Worm (Caenorhabditis elegans) whole organism, L4 larva: ENCODE data around the gene C02H6.3.
A peak's percentile ranks its signal among the peaks of the same experiment; 100 is the strongest.

Source experiments
- Y5F2A.4 ChIP-seq: fragments of 200-800 bp; sonication (Bioruptor generic); optimal IDR thresholded peaks from 2 replicates; lab custom pipeline; 2018; ENCODE audit warnings: mild to moderate bottlenecking, missing genetic modification characterization, missing compliant biosample characterization
- ama-1 ChIP-seq: fragments of 150-350 bp; optimal IDR thresholded peaks from 2 replicates; lab custom pipeline; 2014; ENCODE audit warnings: inconsistent platforms, mixed read lengths
- arid-1 ChIP-seq: fragments of 200-800 bp; sonication (Bioruptor generic); conservative IDR thresholded peaks from 2 replicates; pipeline ENCODE4 v1.3.6; 2022; ENCODE audit warnings: missing genetic modification reagents, missing genetic modification characterization, missing compliant biosample characterization
- attf-4 ChIP-seq: sonication (generic microtip); optimal IDR thresholded peaks from 3 replicates; lab custom pipeline; 2017; ENCODE audit warnings: missing biosample characterization, missing genetic modification characterization
- ceh-20 ChIP-seq: fragments of 200-800 bp; sonication (Bioruptor generic); IDR thresholded peaks from 2 replicates; pipeline ENCODE4 v1.3.6; 2022; ENCODE audit warnings: missing genetic modification reagents, missing genetic modification characterization, missing compliant biosample characterization
- ceh-32 ChIP-seq: sonication (generic microtip); optimal IDR thresholded peaks from 2 replicates; lab custom pipeline; 2016; ENCODE audit warnings: mild to moderate bottlenecking, missing genetic modification characterization, missing compliant biosample characterization; ENCODE audit not compliant: poor library complexity
- ceh-44 ChIP-seq: fragments of 200-800 bp; sonication (Bioruptor generic); IDR thresholded peaks from 2 replicates; pipeline ENCODE4 v1.3.6; 2022; ENCODE audit warnings: missing genetic modification reagents, missing genetic modification characterization, missing compliant biosample characterization
- cey-2 ChIP-seq: sonication (generic microtip); optimal IDR thresholded peaks from 3 replicates; lab custom pipeline; 2017; ENCODE audit warnings: missing genetic modification characterization, mild to moderate bottlenecking, missing compliant biosample characterization, antibody characterized with exemption, borderline replicate concordance; ENCODE audit not compliant: insufficient read depth
- daf-16 ChIP-seq, 3 experiments: sonication (generic microtip); optimal IDR thresholded peaks; 2 replicates each; lab custom pipeline; 2016 to 2017; ENCODE audit warnings: missing genetic modification characterization in 3 of 3, missing genetic modification reagents in 3 of 3, mild to moderate bottlenecking in 2 of 3, missing compliant biosample characterization in 2 of 3, missing biosample characterization in 1 of 3, moderate library complexity in 1 of 3
- dmd-6 ChIP-seq: fragments of 200-800 bp; sonication (Bioruptor generic); IDR thresholded peaks from 2 replicates; pipeline ENCODE4 v1.3.6; 2022; ENCODE audit warnings: missing genetic modification reagents, missing genetic modification characterization, missing compliant biosample characterization
- dmd-8 ChIP-seq: fragments of 200-800 bp; sonication (Bioruptor generic); IDR thresholded peaks from 2 replicates; pipeline ENCODE4 v1.3.6; 2022; ENCODE audit warnings: missing genetic modification characterization, missing compliant biosample characterization
- duxl-1 ChIP-seq: sonication (generic microtip); optimal IDR thresholded peaks from 2 replicates; lab custom pipeline; 2016; ENCODE audit warnings: mild to moderate bottlenecking, missing genetic modification characterization, moderate library complexity, missing compliant biosample characterization; ENCODE audit not compliant: poor library complexity
- egl-43 ChIP-seq: fragments of 200-800 bp; sonication (Bioruptor generic); IDR thresholded peaks from 2 replicates; pipeline ENCODE4 v1.3.6; 2022; ENCODE audit warnings: missing genetic modification reagents, missing genetic modification characterization, missing compliant biosample characterization
- gei-8 ChIP-seq: fragments of 200-800 bp; sonication (Bioruptor generic); optimal IDR thresholded peaks from 2 replicates; lab custom pipeline; 2018; ENCODE audit warnings: mild to moderate bottlenecking, missing genetic modification characterization, missing compliant biosample characterization
- hif-1 ChIP-seq, 2 experiments: sonication (generic microtip); optimal IDR thresholded peaks; 2 replicates each; lab custom pipeline; 2016 to 2017; ENCODE audit warnings: missing compliant biosample characterization in 2 of 2, missing genetic modification characterization in 2 of 2, missing genetic modification reagents in 2 of 2, missing genotype in 2 of 2, mild to moderate bottlenecking in 1 of 2
- hlh-30 ChIP-seq: sonication (generic microtip); optimal IDR thresholded peaks from 2 replicates; lab custom pipeline; 2017; ENCODE audit warnings: antibody characterized with exemption, mild to moderate bottlenecking, missing genetic modification characterization, missing compliant biosample characterization; ENCODE audit not compliant: insufficient read depth
- lim-7 ChIP-seq: fragments of 200-800 bp; sonication (Bioruptor generic); IDR thresholded peaks from 2 replicates; pipeline ENCODE4 v1.3.6; 2022; ENCODE audit warnings: missing genetic modification characterization, missing compliant biosample characterization
- lin-13 ChIP-seq: fragments of 150-350 bp; optimal IDR thresholded peaks from 2 replicates; lab custom pipeline; 2014; ENCODE audit warnings: missing biosample characterization, missing genetic modification reagents, missing genetic modification characterization
- lsy-2 ChIP-seq, 2 experiments: fragments of 150-350 bp in 1 of 2; sonication (generic microtip) in 1 of 2; optimal IDR thresholded peaks; 2 replicates each; lab custom pipeline; 2014 to 2017; ENCODE audit warnings: missing biosample characterization in 2 of 2, missing genetic modification characterization in 2 of 2
- madf-5 ChIP-seq, 2 experiments: fragments of 200-800 bp; sonication (Bioruptor generic); IDR thresholded peaks; 2 replicates each; pipeline ENCODE4 v1.3.6; 2022; ENCODE audit warnings: missing compliant biosample characterization in 2 of 2, missing genetic modification characterization in 2 of 2
- mdl-1 ChIP-seq, 2 experiments: fragments of 150-350 bp in 1 of 2; sonication (generic microtip) in 1 of 2; optimal IDR thresholded peaks; 2 replicates each; lab custom pipeline; 2014 to 2017; ENCODE audit warnings: missing biosample characterization in 2 of 2, missing genetic modification characterization in 2 of 2
- mdt-29 ChIP-seq: fragments of 200-800 bp; sonication (Bioruptor generic); IDR thresholded peaks from 2 replicates; pipeline ENCODE4 v1.3.6; 2022; ENCODE audit warnings: missing genetic modification reagents, missing genetic modification characterization, missing compliant biosample characterization
- mep-1 ChIP-seq: fragments of 150-350 bp; sonication (generic microtip); optimal IDR thresholded peaks from 3 replicates; lab custom pipeline; 2014; ENCODE audit warnings: missing biosample characterization, missing genetic modification characterization
- mes-2 ChIP-seq: sonication (generic microtip); optimal IDR thresholded peaks from 2 replicates; lab custom pipeline; 2016; ENCODE audit warnings: missing genotype, mild to moderate bottlenecking, missing genetic modification characterization, missing compliant biosample characterization; ENCODE audit not compliant: poor library complexity, severe bottlenecking
- mxl-2 ChIP-seq: fragments of 200-800 bp; sonication (Bioruptor generic); conservative IDR thresholded peaks from 2 replicates; pipeline ENCODE4 v1.3.6; 2022; ENCODE audit warnings: missing genetic modification reagents, missing genetic modification characterization, missing compliant biosample characterization
- mxl-3 ChIP-seq: fragments of 200-800 bp; sonication (Bioruptor generic); optimal IDR thresholded peaks from 2 replicates; lab custom pipeline; 2018; ENCODE audit warnings: mild to moderate bottlenecking, missing genetic modification characterization, missing compliant biosample characterization
- nhr-10 ChIP-seq: fragments of 150-350 bp; optimal IDR thresholded peaks from 2 replicates; lab custom pipeline; 2014; ENCODE audit warnings: missing biosample characterization, missing genetic modification characterization
- nhr-111 ChIP-seq: fragments of 200-800 bp; sonication (Bioruptor generic); optimal IDR thresholded peaks from 2 replicates; lab custom pipeline; 2018; ENCODE audit warnings: mild to moderate bottlenecking, missing genetic modification characterization, missing compliant biosample characterization
- nhr-41 ChIP-seq: fragments of 200-800 bp; sonication (Bioruptor generic); IDR thresholded peaks from 2 replicates; pipeline ENCODE4 v1.3.6; 2022; ENCODE audit warnings: missing genetic modification reagents, missing genetic modification characterization, missing compliant biosample characterization
- nhr-48 ChIP-seq: sonication (generic microtip); optimal IDR thresholded peaks from 2 replicates; lab custom pipeline; 2016; ENCODE audit warnings: mild to moderate bottlenecking, missing genetic modification characterization, missing compliant biosample characterization
- nhr-76 ChIP-seq: fragments of 150-350 bp; optimal IDR thresholded peaks from 2 replicates; lab custom pipeline; 2014; ENCODE audit warnings: missing biosample characterization, missing genetic modification characterization
- pha-4 ChIP-seq, 2 experiments: fragments of 150-350 bp in 1 of 2; fragments of 200-800 bp in 1 of 2; sonication (Bioruptor generic) in 1 of 2; IDR thresholded peaks in 1 of 2; optimal IDR thresholded peaks in 1 of 2; 2 replicates each; pipeline versions ENCODE4 v1.3.6 to Lab custom; 2014 to 2022; ENCODE audit warnings: missing genetic modification characterization in 2 of 2, missing genetic modification reagents in 2 of 2, missing biosample characterization in 1 of 2, missing compliant biosample characterization in 1 of 2
- php-3 ChIP-seq: fragments of 200-800 bp; sonication (Bioruptor generic); IDR thresholded peaks from 2 replicates; pipeline ENCODE4 v1.3.6; 2022; ENCODE audit warnings: missing genetic modification reagents, missing genetic modification characterization, missing compliant biosample characterization
- sdz-12 ChIP-seq: fragments of 200-800 bp; sonication (Bioruptor generic); optimal IDR thresholded peaks from 2 replicates; lab custom pipeline; 2018; ENCODE audit warnings: mild to moderate bottlenecking, missing genetic modification characterization, missing compliant biosample characterization
- set-16 ChIP-seq: fragments of 200-800 bp; sonication (Bioruptor generic); IDR thresholded peaks from 2 replicates; pipeline ENCODE4 v1.3.6; 2022; ENCODE audit warnings: missing genetic modification reagents, missing genetic modification characterization, missing compliant biosample characterization
- snpc-4 ChIP-seq: fragments of 150-350 bp; optimal IDR thresholded peaks from 2 replicates; lab custom pipeline; 2014; ENCODE audit warnings: missing biosample characterization, missing genetic modification characterization
- tra-1 ChIP-seq: fragments of 200-800 bp; sonication (Bioruptor generic); IDR thresholded peaks from 2 replicates; pipeline ENCODE4 v1.3.6; 2022; ENCODE audit warnings: missing genetic modification reagents, missing genetic modification characterization, missing compliant biosample characterization
- unc-39 ChIP-seq: sonication (generic microtip); optimal IDR thresholded peaks from 2 replicates; lab custom pipeline; 2017; ENCODE audit warnings: missing biosample characterization, missing genetic modification characterization
- unc-62 ChIP-seq, 3 experiments: fragments of 150-350 bp in 1 of 3; sonication (generic microtip); optimal IDR thresholded peaks in 2 of 3; peaks in 1 of 3; 1 replicate in 1 of 3; 2 replicates in 2 of 3; lab custom pipeline; 2014 to 2017; ENCODE audit warnings: missing biosample characterization in 3 of 3, missing genetic modification characterization in 3 of 3, missing genetic modification reagents in 3 of 3, missing genotype in 1 of 3
- vab-7 ChIP-seq: fragments of 200-800 bp; sonication (Bioruptor generic); IDR thresholded peaks from 2 replicates; pipeline ENCODE4 v1.3.6; 2022; ENCODE audit warnings: missing genetic modification reagents, missing genetic modification characterization, missing compliant biosample characterization
- zag-1 ChIP-seq: fragments of 150-350 bp; optimal IDR thresholded peaks from 2 replicates; lab custom pipeline; 2014; ENCODE audit warnings: missing biosample characterization, missing genetic modification characterization
- zfp-2 ChIP-seq: sonication (generic microtip); optimal IDR thresholded peaks from 2 replicates; lab custom pipeline; 2016; ENCODE audit warnings: mild to moderate bottlenecking, missing genetic modification characterization, missing compliant biosample characterization
- zip-11 ChIP-seq: fragments of 200-800 bp; sonication (Bioruptor generic); IDR thresholded peaks from 2 replicates; pipeline ENCODE4 v1.3.6; 2022; ENCODE audit warnings: missing genetic modification characterization, missing compliant biosample characterization

C02H6.3 gene

DNA sequence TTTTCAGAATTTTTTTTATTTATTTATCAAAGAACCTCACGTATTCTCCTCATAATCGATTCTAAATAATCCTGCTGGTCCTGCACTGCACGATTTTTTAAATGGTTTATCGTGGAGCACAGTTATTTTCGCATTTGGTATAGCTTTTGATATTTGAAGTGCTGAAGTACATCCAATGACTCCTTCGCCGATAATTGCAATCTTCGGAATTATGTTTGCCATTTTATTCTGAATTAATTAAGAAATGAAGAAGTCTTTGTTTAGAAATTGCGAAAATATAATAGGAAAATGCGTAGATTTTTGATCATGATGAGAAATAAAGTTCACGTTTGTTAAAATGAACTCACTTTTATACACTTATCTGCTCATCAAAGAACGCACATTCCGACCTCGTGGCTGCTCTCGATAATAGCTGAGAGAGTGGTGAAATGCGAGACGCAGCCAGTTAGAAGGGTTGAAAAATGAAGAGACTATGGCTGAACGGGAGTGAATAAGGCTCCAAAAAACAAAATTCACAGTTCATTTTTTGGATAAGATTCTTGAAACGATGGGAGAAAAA is 47.2 kb upstream of the C02H6.3 start (continued):
- TF ChIP-seq mxl-3 (GFP tag; lab: Kevin White, UChicago) (peak; percentile 63), ceh-32 (tag; lab: Kevin White, UChicago) (no peak), lim-7 (no peak), nhr-111 (no peak), nhr-76 (tag; lab: Kevin White, UChicago) (no peak), madf-5 (GFP tag; IDR thresholded peaks at IDR 0.05; lab: Robert Waterston, UW) (no peak), ama-1 (lab: Kevin White, UChicago) (peak; percentile 78), unc-39 (no peak), lin-13 (GFP tag; lab: Kevin White, UChicago) (no peak), snpc-4 (tag; lab: Kevin White, UChicago) (no peak), pha-4 (GFP tag; IDR thresholded peaks at IDR 0.05; lab: Robert Waterston, UW) (no peak), pha-4 (tag; optimal IDR thresholded peaks at IDR 0.05; lab: Kevin White, UChicago) (peak; percentile 2), tra-1 (no peak; the same call in 1 of the 2 replicates), Y5F2A.4 (no peak), gei-8 (GFP tag; lab: Kevin White, UChicago) (no peak), vab-7 (GFP tag; lab: Robert Waterston, UW) (no peak), mdl-1 (tag; optimal IDR thresholded peaks at IDR 0.05; lab: Kevin White, UChicago) (peak in 1 of 2 experiments; percentile 89), unc-62 (GFP tag; optimal IDR thresholded peaks at IDR 0.05 in 1 of 2; lab: Kevin White, UChicago) (peak in 1 of 2 experiments; percentile 78), unc-62 (tag; optimal IDR thresholded peaks at IDR 0.05; lab: Kevin White, UChicago) (no peak), attf-4 (tag; lab: Kevin White, UChicago) (no peak), nhr-41 (GFP tag; lab: Robert Waterston, UW) (no peak), dmd-8 (GFP tag; lab: Robert Waterston, UW) (no peak), set-16 (GFP tag; lab: Robert Waterston, UW) (no peak), nhr-10 (tag; lab: Kevin White, UChicago) (no peak), dmd-6 (GFP tag; lab: Robert Waterston, UW) (peak; percentile 78), hif-1 (tag; optimal IDR thresholded peaks at IDR 0.05; lab: Kevin White, UChicago) (peak in 1 of 2 experiments; percentile 10)

DNA sequence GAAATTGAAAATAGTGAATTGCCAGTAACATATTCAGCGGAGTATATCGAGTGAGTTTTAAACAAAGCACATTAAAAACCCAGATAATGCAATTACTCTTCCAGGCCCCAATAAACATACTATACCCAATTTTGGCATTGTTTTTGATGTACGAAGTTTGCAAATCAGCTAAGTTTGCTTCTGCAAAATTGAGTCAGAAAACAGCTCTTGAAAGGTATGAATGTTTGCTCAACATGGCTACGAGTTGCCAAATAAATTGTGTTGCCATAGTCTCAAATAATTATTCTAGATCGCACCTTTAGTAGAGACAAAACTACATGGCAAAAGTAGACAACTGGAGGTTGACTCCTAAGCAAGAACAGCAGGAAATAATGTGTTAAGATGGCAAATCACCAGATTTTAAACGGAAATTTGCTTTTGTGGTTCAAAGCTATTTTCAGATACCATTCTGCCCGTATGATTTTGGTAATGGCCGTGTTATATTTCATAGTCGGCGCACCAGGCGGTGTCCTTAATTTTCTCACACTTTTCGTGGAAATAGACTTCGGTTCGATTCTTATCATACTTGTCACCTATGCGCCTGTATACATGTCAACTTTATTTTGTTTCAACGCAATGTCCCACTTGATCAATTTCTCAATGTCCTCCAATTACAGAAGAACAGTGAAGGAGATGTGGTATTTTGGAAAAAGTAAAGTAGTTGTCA is 44.9 kb upstream of the C02H6.3 start:
- TF ChIP-seq ceh-32 (tag; lab: Kevin White, UChicago) (no peak), zag-1 (tag; lab: Kevin White, UChicago) (no peak), Y5F2A.4 (peak; percentile 29), lin-13 (GFP tag; lab: Kevin White, UChicago) (no peak), lsy-2 (tag; optimal IDR thresholded peaks at IDR 0.05; lab: Kevin White, UChicago) (peak in 1 of 2 experiments; percentile 7), mep-1 (tag; lab: Kevin White, UChicago) (peak; percentile 50), ama-1 (lab: Kevin White, UChicago) (peak; percentile 73), set-16 (GFP tag; lab: Robert Waterston, UW) (no peak), arid-1 (peak; percentile 46; the same call in 1 of the 2 replicates), sdz-12 (peak; percentile 87), mdt-29 (GFP tag; lab: Robert Waterston, UW) (0 out of 2 replicates have a peak, but pooled peaks have one; percentile 6), hlh-30 (tag; lab: Kevin White, UChicago) (no peak), mes-2 (tag; lab: Kevin White, UChicago) (peak; percentile 29), zip-11 (GFP tag; lab: Robert Waterston, UW) (no peak), egl-43 (GFP tag; lab: Robert Waterston, UW) (peak; percentile 14; the same call in 1 of the 2 replicates), mxl-2 (GFP tag; lab: Robert Waterston, UW) (no peak), cey-2 (tag; lab: Kevin White, UChicago) (no peak), zfp-2 (tag; lab: Kevin White, UChicago) (no peak), hif-1 (tag; optimal IDR thresholded peaks at IDR 0.05; lab: Kevin White, UChicago) (peak in 1 of 2 experiments; percentile 11), ceh-20 (GFP tag; lab: Robert Waterston, UW) (no peak), madf-5 (GFP tag; IDR thresholded peaks at IDR 0.05; lab: Robert Waterston, UW) (peak; percentile 9 to 66; a peak in 1 of 4 replicates), nhr-48 (tag; lab: Kevin White, UChicago) (peak; percentile 32), php-3 (peak; percentile 60), duxl-1 (tag; lab: Kevin White, UChicago) (peak; percentile 35), pha-4 (GFP tag; IDR thresholded peaks at IDR 0.05; lab: Robert Waterston, UW) (peak; percentile 39; the same call in 1 of the 2 replicates), pha-4 (tag; optimal IDR thresholded peaks at IDR 0.05; lab: Kevin White, UChicago) (no peak), daf-16 (GFP tag; optimal IDR thresholded peaks at IDR 0.05; lab: Kevin White, UChicago) (peak in 1 of 2 experiments; percentile 27), daf-16 (tag; optimal IDR thresholded peaks at IDR 0.05; lab: Kevin White, UChicago) (peak; percentile 37), ceh-44 (GFP tag; lab: Robert Waterston, UW) (no peak)
